Fruit fly (Drosophila melanogaster): ENCODE measurements around the gene mnb.
A peak's percentile ranks its signal among the peaks of the same experiment; 100 is the strongest.

dm6 chrX:17820252-17820651, 66.8 kb downstream of the mnb start:
- TF ChIP-seq brk (GFP tag; optimal IDR thresholded peaks at IDR 0.05), result no peak
- TF ChIP-seq psq (GFP tag; optimal IDR thresholded peaks at IDR 0.05), result peak; percentile 20
- no peak for TF ChIP-seq Myc (optimal IDR thresholded peaks at IDR 0.05)
- TF ChIP-seq Rel (GFP tag; optimal IDR thresholded peaks at IDR 0.05), result no peak
- TF ChIP-seq Rel (tag; optimal IDR thresholded peaks at IDR 0.05), result no peak
- TF ChIP-seq Sp1 (GFP tag; optimal IDR thresholded peaks at IDR 0.05), result no peak
- no peak for TF ChIP-seq lola (GFP tag; optimal IDR thresholded peaks at IDR 0.05)
- TF ChIP-seq CrebA (GFP tag; optimal IDR thresholded peaks at IDR 0.05; ENCODE audit: borderline replicate concordance), result no peak
- no peak for TF ChIP-seq Abd-B (GFP tag; optimal IDR thresholded peaks at IDR 0.05)
- no peak for TF ChIP-seq Hr83 (GFP tag; optimal IDR thresholded peaks at IDR 0.05; ENCODE audit: poor library complexity, severe bottlenecking)
- no peak for TF ChIP-seq CG9705 (GFP tag; optimal IDR thresholded peaks at IDR 0.05)
